Worm (Caenorhabditis elegans): Measurements from ENCODE around the gene mel-11.

mel-11 gene

DNA sequence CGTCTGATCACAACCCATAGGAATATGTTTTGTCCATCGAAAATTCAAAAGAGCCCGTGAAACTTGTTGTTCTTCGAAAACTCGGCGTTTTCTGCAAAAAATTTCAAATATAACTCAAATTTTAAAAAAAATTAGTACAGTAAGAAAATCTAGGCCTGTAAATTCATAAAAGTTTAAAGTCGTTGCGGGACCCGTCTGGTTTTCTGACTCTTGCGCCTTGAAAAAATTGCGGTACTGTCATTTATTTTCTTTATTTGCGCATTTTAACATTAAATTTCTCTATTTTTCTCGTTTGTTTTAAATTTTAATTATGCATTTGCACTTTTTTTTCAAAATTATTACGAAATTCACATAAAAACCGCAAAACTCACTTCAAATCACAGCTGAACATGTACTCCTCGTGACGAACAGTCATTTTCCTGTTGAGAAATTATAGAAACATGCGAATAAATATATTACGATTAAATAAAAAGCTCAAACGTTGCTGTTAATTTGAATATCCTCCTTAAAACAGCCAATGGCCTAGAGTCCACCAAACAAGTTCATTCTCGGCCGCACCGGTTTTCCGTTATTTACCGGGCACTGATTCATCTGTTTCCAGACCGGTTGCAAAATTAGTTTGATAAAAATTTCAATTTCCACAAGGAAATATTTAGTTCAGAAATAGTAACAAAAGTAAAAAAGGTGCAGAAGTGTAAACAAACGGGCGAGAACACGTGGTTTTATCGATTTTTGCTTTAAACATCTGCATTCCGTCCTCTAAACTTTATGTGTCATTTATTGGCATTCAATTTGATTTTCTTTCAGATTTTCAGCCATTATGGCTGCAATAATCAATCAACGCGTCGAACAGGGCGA is 39.0 kb upstream of the mel-11 start, which contains the start of the genes csa-1 and wdfy-2:
Gene csa-1, minus strand, starts transcription at position 669 of the 858 bp plus-strand sequence.
Gene wdfy-2, plus strand, starts transcription at position 808 of the 858 bp plus-strand sequence.
- TF ChIP-seq klf-2 (GFP tag; conservative IDR thresholded peaks at IDR 0.05): no peak
- TF ChIP-seq ztf-29 (GFP tag; IDR thresholded peaks at IDR 0.05): no peak
- no peak for TF ChIP-seq flt-1 (GFP tag; IDR thresholded peaks at IDR 0.05)
- no peak for TF ChIP-seq cog-1 (tag; optimal IDR thresholded peaks at IDR 0.05)
- no peak for TF ChIP-seq ztf-23 (GFP tag; IDR thresholded peaks at IDR 0.05)
- no peak for TF ChIP-seq tab-1 (GFP tag; IDR thresholded peaks at IDR 0.05)
- no peak for TF ChIP-seq ref-1 (GFP tag; conservative IDR thresholded peaks at IDR 0.05)
- no peak for TF ChIP-seq T22C8.4 (GFP tag; IDR thresholded peaks at IDR 0.05)
- TF ChIP-seq med-1 (GFP tag; optimal IDR thresholded peaks at IDR 0.05; ENCODE audit: insufficient read depth): no peak

DNA sequence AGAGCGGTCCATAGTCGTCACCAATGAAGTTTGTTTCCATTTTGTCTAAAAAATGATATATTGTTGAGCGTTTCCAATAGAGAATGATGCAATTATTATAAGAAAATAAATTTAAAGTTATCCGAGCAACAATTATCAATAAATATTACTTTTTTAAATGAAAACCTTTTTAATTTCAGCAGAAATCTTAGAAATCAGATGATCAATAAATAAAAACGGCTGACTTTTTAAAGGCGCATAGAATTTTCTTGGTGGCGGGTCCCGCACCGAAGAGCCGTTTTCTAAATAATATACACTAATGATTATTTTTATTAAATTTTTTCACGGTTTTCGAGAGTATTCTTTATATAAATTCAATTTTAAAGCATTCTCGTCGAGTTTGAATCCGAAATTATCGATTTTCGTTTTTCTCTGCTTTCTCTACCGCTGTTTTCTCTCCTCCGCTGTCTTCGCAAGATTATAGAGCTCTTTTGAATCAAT is 35.4 kb upstream of the mel-11 start, which contains the start of gene rab-39:
Gene rab-39, minus strand, starts transcription at position 51 of the 480 bp plus-strand sequence.
- TF ChIP-seq ztf-23 (GFP tag; IDR thresholded peaks at IDR 0.05) (no peak), tab-1 (GFP tag; IDR thresholded peaks at IDR 0.05) (no peak), flt-1 (GFP tag; IDR thresholded peaks at IDR 0.05) (no peak), klf-2 (GFP tag; conservative IDR thresholded peaks at IDR 0.05) (no peak), T22C8.4 (GFP tag; IDR thresholded peaks at IDR 0.05) (no peak), ztf-29 (GFP tag; IDR thresholded peaks at IDR 0.05) (no peak), cog-1 (tag; optimal IDR thresholded peaks at IDR 0.05) (no peak), med-1 (GFP tag; optimal IDR thresholded peaks at IDR 0.05; ENCODE audit: insufficient read depth) (no peak), ref-1 (GFP tag; conservative IDR thresholded peaks at IDR 0.05) (no peak)

ce11 chrII:9323660-9324059 is 34.7 kb upstream of the mel-11 start, which contains the start of gene egli-1:
egli-1 (plus strand) TSS chrII:9323960.
- TF ChIP-seq ztf-29 (GFP tag; IDR thresholded peaks at IDR 0.05) (no peak), tab-1 (GFP tag; IDR thresholded peaks at IDR 0.05) (no peak), T22C8.4 (GFP tag; IDR thresholded peaks at IDR 0.05) (no peak), klf-2 (GFP tag; conservative IDR thresholded peaks at IDR 0.05) (no peak)

ce11 chrII:9324824-9325351 is 33.4 kb upstream of the mel-11 start, which contains the start of gene eat-3:
eat-3 (plus strand) TSS chrII:9324874.
- TF ChIP-seq ztf-23 (GFP tag; IDR thresholded peaks at IDR 0.05) (peak; percentile 65), T22C8.4 (GFP tag; IDR thresholded peaks at IDR 0.05) (no peak)

DNA sequence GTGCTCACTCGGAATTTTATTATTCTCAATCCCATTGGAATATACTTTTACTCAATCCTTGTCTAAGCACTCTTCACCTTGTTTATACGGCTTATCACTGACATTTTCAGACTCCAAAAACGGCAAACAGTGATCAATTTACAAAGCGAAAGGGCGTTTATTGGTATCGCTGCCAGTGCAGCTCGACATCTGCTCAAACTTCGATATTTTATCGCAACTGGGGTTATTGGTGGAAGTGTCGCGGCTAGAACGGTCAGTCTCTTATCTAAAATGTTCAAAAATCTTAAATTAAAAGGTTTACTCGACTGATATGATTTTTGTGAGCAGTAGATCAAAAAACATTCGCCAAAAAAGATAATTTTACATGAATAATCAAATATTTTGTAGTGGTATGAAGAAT is 32.8 kb upstream of the mel-11 start:
- TF ChIP-seq klf-2 (GFP tag; conservative IDR thresholded peaks at IDR 0.05): no peak

DNA sequence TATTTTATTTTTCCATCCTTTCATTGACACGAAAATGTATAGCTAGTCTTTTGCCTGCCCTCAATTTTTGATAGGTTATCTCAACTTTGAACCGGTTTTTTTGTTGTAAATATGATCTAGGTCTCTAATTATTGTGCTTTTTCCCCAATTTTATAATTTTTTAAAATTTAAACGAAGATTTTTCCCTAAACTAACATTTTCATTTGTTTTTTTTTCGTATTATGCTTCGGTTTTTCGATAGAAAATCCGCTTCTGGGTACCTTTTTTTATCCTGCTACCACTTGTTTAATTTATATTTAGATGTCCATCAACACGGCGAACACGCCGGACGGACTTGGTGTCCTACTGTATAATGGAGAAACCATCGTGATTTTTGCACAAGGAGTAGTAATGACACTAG is 28.9 kb upstream of the mel-11 start, which contains the start of gene wbp-2:
Gene wbp-2, plus strand, starts transcription at position 301 of the 400 bp plus-strand sequence.
- TF ChIP-seq klf-2 (GFP tag; conservative IDR thresholded peaks at IDR 0.05) (no peak), ztf-23 (GFP tag; IDR thresholded peaks at IDR 0.05) (no peak), T22C8.4 (GFP tag; IDR thresholded peaks at IDR 0.05) (no peak), ztf-29 (GFP tag; IDR thresholded peaks at IDR 0.05) (no peak), ref-1 (GFP tag; conservative IDR thresholded peaks at IDR 0.05) (no peak), cog-1 (tag; optimal IDR thresholded peaks at IDR 0.05) (no peak), med-1 (GFP tag; optimal IDR thresholded peaks at IDR 0.05; ENCODE audit: insufficient read depth) (no peak), tab-1 (GFP tag; IDR thresholded peaks at IDR 0.05) (no peak), flt-1 (GFP tag; IDR thresholded peaks at IDR 0.05) (no peak)

DNA sequence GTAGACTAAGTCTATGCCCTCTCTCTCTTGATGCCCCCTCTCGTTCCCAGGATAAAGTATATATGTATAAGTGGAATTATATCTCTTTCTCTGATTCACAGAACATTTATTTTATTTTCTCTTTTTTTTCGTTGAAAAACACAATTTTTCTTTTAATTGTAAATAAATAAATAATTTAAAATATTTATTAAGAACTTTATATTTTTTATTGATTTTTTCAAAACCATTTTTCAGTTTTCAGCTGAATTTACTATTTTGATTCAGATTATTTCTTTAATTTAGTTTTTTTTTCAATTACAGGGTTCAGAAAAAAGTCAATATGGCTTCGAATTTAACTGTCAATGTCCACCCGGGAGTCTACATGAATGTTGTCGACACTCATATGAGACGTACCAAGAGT is 27.0 kb upstream of the mel-11 start, which contains the start of gene eif-3.F:
Gene eif-3.F, plus strand, starts transcription at position 301 of the 400 bp plus-strand sequence.
- TF ChIP-seq flt-1 (GFP tag; IDR thresholded peaks at IDR 0.05) (no peak), med-1 (GFP tag; optimal IDR thresholded peaks at IDR 0.05; ENCODE audit: insufficient read depth) (no peak), T22C8.4 (GFP tag; IDR thresholded peaks at IDR 0.05) (no peak)

- TF ChIP-seq cog-1 (tag; optimal IDR thresholded peaks at IDR 0.05) (no peak), flt-1 (GFP tag; IDR thresholded peaks at IDR 0.05) (no peak), ztf-23 (GFP tag; IDR thresholded peaks at IDR 0.05) (no peak), ztf-29 (GFP tag; IDR thresholded peaks at IDR 0.05) (no peak), med-1 (GFP tag; optimal IDR thresholded peaks at IDR 0.05; ENCODE audit: insufficient read depth) (no peak), klf-2 (GFP tag; conservative IDR thresholded peaks at IDR 0.05) (no peak)
Measured at ce11 chrII:9333034-9333433, 25.3 kb upstream of the mel-11 start.

DNA sequence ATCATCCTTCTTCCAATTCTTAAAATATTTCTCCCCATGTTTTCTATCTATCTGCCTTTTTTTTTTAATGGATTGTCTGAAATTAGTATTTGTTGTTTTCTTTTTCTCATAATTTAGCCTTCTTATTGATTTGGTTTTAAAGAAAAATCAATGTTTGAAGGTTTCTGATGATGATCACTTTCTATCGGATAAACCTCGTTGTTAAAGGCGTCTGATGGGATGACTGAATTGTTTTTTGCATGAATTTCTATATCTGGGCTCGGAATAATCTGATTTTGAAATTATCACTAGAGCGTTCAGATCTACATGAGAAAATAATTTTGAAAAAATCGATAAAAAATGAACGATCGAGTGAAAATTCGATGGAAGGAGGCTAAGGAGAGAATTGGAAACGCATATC is 24.6 kb upstream of the mel-11 start, which contains the start of gene scp-1:
Gene scp-1, plus strand, starts transcription at position 301 of the 400 bp plus-strand sequence.
- TF ChIP-seq flt-1 (GFP tag; IDR thresholded peaks at IDR 0.05): no peak
- no peak for TF ChIP-seq med-1 (GFP tag; optimal IDR thresholded peaks at IDR 0.05; ENCODE audit: insufficient read depth)

DNA sequence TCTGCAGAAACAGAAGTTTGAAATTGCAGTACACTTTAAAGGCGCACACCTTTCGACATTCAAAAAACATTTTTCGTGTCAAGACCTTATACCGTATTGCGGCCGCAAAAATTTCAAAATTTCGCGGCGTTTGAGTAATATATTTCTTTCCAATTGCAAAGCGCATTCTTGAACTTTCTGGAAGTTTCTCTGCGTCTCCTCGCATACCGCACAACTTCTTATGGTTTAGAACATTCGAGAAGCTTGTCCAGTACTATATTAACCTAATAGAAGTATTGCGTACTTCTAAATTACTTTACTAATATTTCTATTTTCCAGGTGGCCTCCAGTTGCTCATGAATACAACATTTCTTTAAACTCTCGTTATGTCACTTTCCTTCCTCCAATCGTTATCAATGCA is 21.7 kb upstream of the mel-11 start:
- TF ChIP-seq med-1 (GFP tag; optimal IDR thresholded peaks at IDR 0.05; ENCODE audit: insufficient read depth): no peak
- TF ChIP-seq flt-1 (GFP tag; IDR thresholded peaks at IDR 0.05): no peak
- no peak for TF ChIP-seq ztf-23 (GFP tag; IDR thresholded peaks at IDR 0.05)
- TF ChIP-seq tab-1 (GFP tag; IDR thresholded peaks at IDR 0.05): no peak
- TF ChIP-seq cog-1 (tag; optimal IDR thresholded peaks at IDR 0.05): no peak
- TF ChIP-seq klf-2 (GFP tag; conservative IDR thresholded peaks at IDR 0.05): no peak
- no peak for TF ChIP-seq T22C8.4 (GFP tag; IDR thresholded peaks at IDR 0.05)
- TF ChIP-seq ztf-29 (GFP tag; IDR thresholded peaks at IDR 0.05): no peak

All from whole organism, midembryonic.